Worm (Caenorhabditis elegans): ENCODE data around the gene gem-1.

- TF ChIP-seq elt-3 (tag; optimal IDR thresholded peaks at IDR 0.05), result no peak
- TF ChIP-seq ztf-11 (tag; optimal IDR thresholded peaks at IDR 0.05), result no peak
- TF ChIP-seq pha-4 (tag; optimal IDR thresholded peaks at IDR 0.05), result no peak
- TF ChIP-seq mls-2 (tag; optimal IDR thresholded peaks at IDR 0.05), result no peak
- no peak for TF ChIP-seq nhr-28 (tag; optimal IDR thresholded peaks at IDR 0.05)
- no peak for TF ChIP-seq elt-1 (tag; optimal IDR thresholded peaks at IDR 0.05; ENCODE audit: borderline replicate concordance, insufficient read depth)
- TF ChIP-seq ceh-43 (GFP tag; optimal IDR thresholded peaks at IDR 0.05), result no peak
- no peak for TF ChIP-seq tbx-8 (GFP tag; optimal IDR thresholded peaks at IDR 0.05)
These were observed 40.7 kb upstream of the gem-1 start for ce11 chrX:13417479-13417878.

All from whole organism, mixed stage, embryonic.